Fruit fly (Drosophila melanogaster): ENCODE measurements around the gene CG11322.

- TF ChIP-seq CG8478 (optimal IDR thresholded peaks at IDR 0.05): no peak
- no peak for TF ChIP-seq EcR (GFP tag; optimal IDR thresholded peaks at IDR 0.05)
- TF ChIP-seq pan (optimal IDR thresholded peaks at IDR 0.05): no peak
- no peak for TF ChIP-seq psq (optimal IDR thresholded peaks at IDR 0.05)
Observed at dm6 chr2L:6794956-6795522, 35.6 kb upstream of the CG11322 start.
